Worm (Caenorhabditis elegans): Measurements from ENCODE around the gene fbxa-108.

fbxa-108 gene

ce11 chrV:17684857-17685256, 25.7 kb upstream of the fbxa-108 start, which contains the start of the genes F59A1.16 and F59A1.6:
TSS of gene F59A1.16 (minus strand) at chrV:17684957.
TSS of gene F59A1.6 (plus strand) at chrV:17685141.
- no peak for TF ChIP-seq mdl-1 (tag; optimal IDR thresholded peaks at IDR 0.05)
- TF ChIP-seq zip-4 (GFP tag; optimal IDR thresholded peaks at IDR 0.05) = no peak

DNA sequence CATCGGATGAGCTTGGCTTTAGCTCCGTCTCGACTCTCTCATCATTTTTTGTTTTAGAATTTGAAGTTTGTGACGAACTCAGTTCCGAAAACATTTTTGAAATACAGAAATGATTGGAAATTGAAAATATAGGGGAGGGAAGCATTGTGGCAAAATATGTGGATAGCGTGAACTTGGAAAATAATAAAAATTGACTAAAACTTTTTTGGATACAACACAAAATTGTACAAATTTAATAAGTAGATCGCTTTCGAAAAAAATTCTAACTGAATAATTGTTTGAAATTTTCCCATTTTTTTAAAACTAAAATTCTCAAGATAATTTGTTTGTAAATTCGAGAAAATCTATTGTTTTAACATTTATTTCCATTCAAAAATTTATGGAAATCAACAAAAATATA, 24.6 kb upstream of the fbxa-108 start, which contains the start of gene F59A1.15:
Gene F59A1.15, minus strand, starts transcription at position 101 of the 400 bp plus-strand sequence.
- TF ChIP-seq ceh-90 (tag; optimal IDR thresholded peaks at IDR 0.05) = no peak
- TF ChIP-seq nhr-85 (tag) = no peak
- TF ChIP-seq pag-3 (tag; optimal IDR thresholded peaks at IDR 0.05; ENCODE audit: borderline replicate concordance, insufficient read depth) = no peak
- TF ChIP-seq irx-1 (tag; optimal IDR thresholded peaks at IDR 0.05) = no peak
- no peak for TF ChIP-seq nhr-28 (tag; optimal IDR thresholded peaks at IDR 0.05)

- TF ChIP-seq snu-23 (GFP tag; optimal IDR thresholded peaks at IDR 0.05) = no peak
- no peak for TF ChIP-seq efl-1 (optimal IDR thresholded peaks at IDR 0.05)
- peak in 1 of 2 experiments; percentile 4 for TF ChIP-seq efl-1 (GFP tag; optimal IDR thresholded peaks at IDR 0.05 in 1 of 2)
Measured at ce11 chrV:17683290-17683689, 24.1 kb upstream of the fbxa-108 start.

- no peak for TF ChIP-seq lsy-2 (tag; optimal IDR thresholded peaks at IDR 0.05)
- TF ChIP-seq snu-23 (GFP tag; optimal IDR thresholded peaks at IDR 0.05) = no peak
- TF ChIP-seq hlh-17 (GFP tag; optimal IDR thresholded peaks at IDR 0.05; ENCODE audit: borderline replicate concordance) = no peak
- no peak for TF ChIP-seq sup-37 (GFP tag; optimal IDR thresholded peaks at IDR 0.05)
- no peak for TF ChIP-seq aha-1 (tag; optimal IDR thresholded peaks at IDR 0.05)
- no peak for TF ChIP-seq efl-3 (GFP tag; optimal IDR thresholded peaks at IDR 0.05)
- TF ChIP-seq nhr-12 (tag; optimal IDR thresholded peaks at IDR 0.05) = no peak
Measured at ce11 chrV:17676553-17676952, 17.4 kb upstream of the fbxa-108 start, which contains the start of gene str-92. TSS of gene str-92 (minus strand) at chrV:17676653.

ce11 chrV:17673343-17673742, 14.2 kb upstream of the fbxa-108 start, which contains the start of gene str-93:
TSS of gene str-93 (minus strand) at chrV:17673443.
- TF ChIP-seq mdl-1 (tag; optimal IDR thresholded peaks at IDR 0.05) = no peak
- TF ChIP-seq pag-3 (tag; optimal IDR thresholded peaks at IDR 0.05; ENCODE audit: borderline replicate concordance, insufficient read depth) = no peak
- TF ChIP-seq dsc-1 (tag; optimal IDR thresholded peaks at IDR 0.05) = no peak
- no peak for TF ChIP-seq isw-1 (GFP tag; IDR thresholded peaks at IDR 0.05)
- TF ChIP-seq ceh-90 (tag; optimal IDR thresholded peaks at IDR 0.05) = no peak
- TF ChIP-seq hlh-17 (GFP tag; optimal IDR thresholded peaks at IDR 0.05; ENCODE audit: borderline replicate concordance) = no peak
- no peak for TF ChIP-seq nhr-20 (tag; optimal IDR thresholded peaks at IDR 0.05)
- no peak for TF ChIP-seq nhr-90 (tag; optimal IDR thresholded peaks at IDR 0.05; ENCODE audit: poor library complexity)
- no peak for TF ChIP-seq lin-35 (GFP tag; optimal IDR thresholded peaks at IDR 0.05)
- TF ChIP-seq alr-1 (tag; optimal IDR thresholded peaks at IDR 0.05; ENCODE audit: borderline replicate concordance) = no peak
- no peak for TF ChIP-seq lin-15B (tag; optimal IDR thresholded peaks at IDR 0.05)
- TF ChIP-seq ces-1 (GFP tag; optimal IDR thresholded peaks at IDR 0.05) = no peak
- TF ChIP-seq ztf-4 (tag; optimal IDR thresholded peaks at IDR 0.05) = no peak

- TF ChIP-seq nhr-47 (tag; optimal IDR thresholded peaks at IDR 0.05) (no peak), zag-1 (tag; optimal IDR thresholded peaks at IDR 0.05) (no peak), ceh-90 (tag; optimal IDR thresholded peaks at IDR 0.05) (no peak), lin-13 (GFP tag; optimal IDR thresholded peaks at IDR 0.05) (no peak), lsy-2 (tag; optimal IDR thresholded peaks at IDR 0.05) (no peak), unc-130 (tag; optimal IDR thresholded peaks at IDR 0.05) (no peak), efl-3 (GFP tag; optimal IDR thresholded peaks at IDR 0.05) (no peak), aha-1 (tag; optimal IDR thresholded peaks at IDR 0.05) (no peak), nhr-77 (tag; optimal IDR thresholded peaks at IDR 0.05) (no peak), ceh-63 (GFP tag; optimal IDR thresholded peaks at IDR 0.05) (no peak), C04F5.9 (tag; optimal IDR thresholded peaks at IDR 0.05) (no peak), mef-2 (tag; optimal IDR thresholded peaks at IDR 0.05) (no peak), pax-3 (tag; optimal IDR thresholded peaks at IDR 0.05) (no peak), fkh-8 (tag; optimal IDR thresholded peaks at IDR 0.05) (no peak), grh-1 (GFP tag; IDR thresholded peaks at IDR 0.05) (no peak), mdl-1 (tag; optimal IDR thresholded peaks at IDR 0.05) (no peak)
Measured at ce11 chrV:17668531-17668930, 9.3 kb upstream of the fbxa-108 start, which contains the start of gene str-89. TSS of gene str-89 (plus strand) at chrV:17668831.
